Fruit fly (Drosophila melanogaster) whole organism, prepupa: ENCODE results near the gene Rh5.

ENCODE experiments used
- CG10631 ChIP-seq: fragments of 200-800 bp; sonication (Bioruptor generic); optimal IDR thresholded peaks from 2 replicates; lab custom pipeline; 2016; ENCODE audit warnings: missing biosample characterization, missing genetic modification characterization
- CG10669 ChIP-seq: fragments of 200-800 bp; sonication (Bioruptor generic); optimal IDR thresholded peaks from 3 replicates; lab custom pipeline; 2018; ENCODE audit warnings: missing biosample characterization, mild to moderate bottlenecking, missing genetic modification characterization, moderate library complexity
- CG11294 ChIP-seq: fragments of 200-800 bp; sonication (Bioruptor generic); IDR thresholded peaks from 2 replicates; pipeline ENCODE4 v1.3.6; 2022; ENCODE audit warnings: missing biosample characterization, missing genetic modification characterization
- CG11902 ChIP-seq: fragments of 200-800 bp; sonication (Bioruptor generic); optimal IDR thresholded peaks from 3 replicates; lab custom pipeline; 2016; ENCODE audit warnings: missing biosample characterization, missing genetic modification characterization
- CG1621 ChIP-seq: fragments of 200-800 bp; sonication (Bioruptor generic); optimal IDR thresholded peaks from 3 replicates; lab custom pipeline; 2018; ENCODE audit warnings: missing biosample characterization, mild to moderate bottlenecking, missing genetic modification characterization
- CG32006 ChIP-seq: fragments of 200-800 bp; sonication (Bioruptor generic); optimal IDR thresholded peaks from 3 replicates; lab custom pipeline; 2017; ENCODE audit warnings: missing biosample characterization, mild to moderate bottlenecking, missing genetic modification characterization
- CG3919 ChIP-seq: fragments of 200-800 bp; sonication (Bioruptor generic); optimal IDR thresholded peaks from 3 replicates; lab custom pipeline; 2016; ENCODE audit warnings: missing biosample characterization, missing genetic modification characterization
- CG4318 ChIP-seq: fragments of 200-800 bp; sonication (Bioruptor generic); optimal IDR thresholded peaks from 3 replicates; lab custom pipeline; 2017; ENCODE audit warnings: missing biosample characterization, mild to moderate bottlenecking, missing genetic modification characterization
- CG6792 ChIP-seq: fragments of 200-800 bp; sonication (Bioruptor generic); optimal IDR thresholded peaks from 3 replicates; lab custom pipeline; 2016; ENCODE audit warnings: missing biosample characterization, missing genetic modification characterization
- CG6854 ChIP-seq: fragments of 200-800 bp; sonication (Bioruptor generic); optimal IDR thresholded peaks from 2 replicates; lab custom pipeline; 2017; ENCODE audit warnings: missing biosample characterization, mild to moderate bottlenecking, missing genetic modification characterization
- CG8119 ChIP-seq: fragments of 200-800 bp; sonication (Bioruptor generic); IDR thresholded peaks from 3 replicates; pipeline ENCODE4 v1.3.6; 2022; ENCODE audit warnings: missing biosample characterization, missing genetic modification characterization
- CG8632 ChIP-seq: fragments of 200-800 bp; sonication (Bioruptor generic); optimal IDR thresholded peaks from 3 replicates; lab custom pipeline; 2016; ENCODE audit warnings: missing biosample characterization, missing genetic modification characterization
- CG9139 ChIP-seq: fragments of 200-800 bp; sonication (Bioruptor generic); optimal IDR thresholded peaks from 3 replicates; lab custom pipeline; 2017; ENCODE audit warnings: missing biosample characterization, mild to moderate bottlenecking, missing genetic modification characterization
- Eip78C ChIP-seq: fragments of 200-800 bp; sonication (Bioruptor generic); peaks from one replicate; lab custom pipeline; 2016; ENCODE audit warnings: missing biosample characterization, missing genetic modification characterization
- Ets96B ChIP-seq: fragments of 200-800 bp; optimal IDR thresholded peaks from 2 replicates; lab custom pipeline; 2019; ENCODE audit warnings: missing biosample characterization, mild to moderate bottlenecking, missing genetic modification characterization, moderate library complexity
- Gug ChIP-seq: fragments of 200-800 bp; sonication (Bioruptor generic); IDR thresholded peaks from 2 replicates; pipeline ENCODE4 v1.3.6; 2022; ENCODE audit warnings: missing biosample characterization, missing genetic modification characterization
- Hr38 ChIP-seq: sonication (Bioruptor generic); optimal IDR thresholded peaks from 2 replicates; lab custom pipeline; 2016; ENCODE audit warnings: missing biosample characterization, missing genetic modification characterization
- Hr39 ChIP-seq: fragments of 200-800 bp; sonication (Bioruptor generic); optimal IDR thresholded peaks from 2 replicates; lab custom pipeline; 2016; ENCODE audit warnings: missing biosample characterization, missing genetic modification characterization
- Hr4 ChIP-seq: fragments of 200-800 bp; sonication (Bioruptor generic); optimal IDR thresholded peaks from 3 replicates; lab custom pipeline; 2016; ENCODE audit warnings: missing biosample characterization, missing genetic modification characterization
- Met ChIP-seq: fragments of 200-800 bp; sonication (Bioruptor generic); optimal IDR thresholded peaks from 3 replicates; lab custom pipeline; 2016; ENCODE audit warnings: missing biosample characterization, missing genetic modification characterization
- Smox ChIP-seq: fragments of 200-800 bp; sonication (Bioruptor generic); optimal IDR thresholded peaks from 3 replicates; lab custom pipeline; 2016; ENCODE audit warnings: missing biosample characterization, missing genetic modification characterization
- Sox14 ChIP-seq: fragments of 200-800 bp; sonication (Bioruptor generic); optimal IDR thresholded peaks from 3 replicates; lab custom pipeline; 2016; ENCODE audit warnings: missing biosample characterization, missing genetic modification characterization
- achi ChIP-seq: fragments of 200-800 bp; sonication (Bioruptor generic); optimal IDR thresholded peaks from 3 replicates; lab custom pipeline; 2016; ENCODE audit warnings: missing biosample characterization, missing genetic modification characterization
- cyc ChIP-seq: fragments of 200-800 bp; sonication (Bioruptor generic); optimal IDR thresholded peaks from 3 replicates; lab custom pipeline; 2016; ENCODE audit warnings: missing biosample characterization, missing genetic modification characterization
- dsx ChIP-seq: fragments of 200-800 bp; optimal IDR thresholded peaks from 3 replicates; lab custom pipeline; 2019; ENCODE audit warnings: missing biosample characterization, mild to moderate bottlenecking, missing genetic modification characterization, moderate library complexity; ENCODE audit not compliant: poor library complexity, severe bottlenecking
- eg ChIP-seq: fragments of 200-800 bp; sonication (Bioruptor generic); IDR thresholded peaks from 3 replicates; pipeline ENCODE4 v1.3.6; 2022; ENCODE audit warnings: missing biosample characterization, missing genetic modification characterization
- esn ChIP-seq: fragments of 200-800 bp; sonication (Bioruptor generic); optimal IDR thresholded peaks from 2 replicates; lab custom pipeline; 2016; ENCODE audit warnings: missing biosample characterization, mild to moderate bottlenecking, missing genetic modification characterization, moderate library complexity
- fd85E ChIP-seq: fragments of 200-800 bp; sonication (Bioruptor generic); optimal IDR thresholded peaks from 3 replicates; lab custom pipeline; 2016; ENCODE audit warnings: missing biosample characterization, missing genetic modification characterization
- fkh ChIP-seq: fragments of 200-800 bp; sonication (Bioruptor generic); optimal IDR thresholded peaks from 3 replicates; lab custom pipeline; 2017; ENCODE audit warnings: missing biosample characterization, mild to moderate bottlenecking, missing genetic modification characterization, moderate library complexity
- net ChIP-seq: fragments of 200-800 bp; sonication (Bioruptor generic); optimal IDR thresholded peaks from 3 replicates; lab custom pipeline; 2016; ENCODE audit warnings: missing biosample characterization, missing genetic modification characterization
- salr ChIP-seq, 2 experiments: fragments of 200-800 bp; sonication (Bioruptor generic); optimal IDR thresholded peaks; 3 replicates each; lab custom pipeline; 2016 to 2018; ENCODE audit warnings: missing biosample characterization in 2 of 2, missing genetic modification characterization in 2 of 2, mild to moderate bottlenecking in 1 of 2
- spab ChIP-seq: fragments of 200-800 bp; sonication (Bioruptor generic); optimal IDR thresholded peaks from 2 replicates; lab custom pipeline; 2017; ENCODE audit warnings: missing biosample characterization, mild to moderate bottlenecking, missing genetic modification characterization, missing genetic modification reagents
- ss ChIP-seq, 2 experiments: fragments of 200-800 bp; sonication (Bioruptor generic); optimal IDR thresholded peaks; 2 replicates in 1 of 2; 3 replicates in 1 of 2; lab custom pipeline; 2017 to 2018; ENCODE audit warnings: mild to moderate bottlenecking in 2 of 2, missing biosample characterization in 2 of 2, missing genetic modification characterization in 2 of 2, moderate library complexity in 1 of 2
- topi ChIP-seq: fragments of 200-800 bp; sonication (Bioruptor generic); optimal IDR thresholded peaks from 3 replicates; lab custom pipeline; 2016; ENCODE audit warnings: missing biosample characterization, missing genetic modification characterization
- vri ChIP-seq: fragments of 200-800 bp; sonication (Bioruptor generic); optimal IDR thresholded peaks from 3 replicates; lab custom pipeline; 2016; ENCODE audit warnings: missing biosample characterization, mild to moderate bottlenecking, missing genetic modification characterization

The Rh5 gene

DNA sequence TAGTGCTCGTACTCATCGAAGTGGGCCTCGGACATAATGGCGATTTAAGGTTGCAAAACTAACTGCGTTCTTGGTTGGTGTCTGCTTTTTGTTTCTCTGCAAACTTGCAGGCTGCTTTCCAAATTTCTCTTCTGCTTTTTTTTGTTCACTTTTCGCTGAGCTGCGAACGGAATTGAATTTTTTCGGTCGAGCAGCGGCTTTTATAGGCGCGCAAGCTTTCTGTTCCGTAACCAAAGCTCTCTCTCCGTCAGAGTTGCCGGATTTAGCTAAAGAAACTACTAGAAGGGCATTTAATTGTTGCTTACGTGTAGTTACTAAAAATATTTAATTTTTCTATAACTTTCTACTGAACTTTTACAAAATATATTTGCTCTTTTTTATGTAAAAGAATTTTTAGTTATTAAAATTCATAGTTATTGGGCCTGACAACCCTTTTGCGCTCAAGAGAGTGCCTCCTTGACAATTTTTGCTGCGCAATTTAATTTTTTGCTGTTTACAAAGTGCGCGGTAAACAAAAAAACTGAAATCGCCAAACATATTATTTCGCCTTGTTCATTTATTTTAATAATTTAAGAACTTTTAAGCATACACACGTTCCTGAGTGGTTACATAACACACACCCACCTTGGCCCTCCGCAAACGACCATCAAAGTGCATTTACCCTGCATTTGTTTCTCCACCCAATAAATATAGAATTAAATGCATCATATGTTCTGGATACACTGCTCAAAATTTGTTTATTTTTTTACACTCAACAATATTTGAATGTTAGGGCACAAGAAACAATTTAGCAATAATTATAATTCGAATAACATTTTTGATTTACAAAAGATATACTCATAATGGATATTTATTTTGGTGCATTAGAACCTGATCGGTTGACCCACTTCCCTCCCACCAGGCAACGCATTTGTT is 38.2 kb downstream of the Rh5 start, which contains the start of gene CG6770 (continued):
- TF ChIP-seq Gug (GFP tag; lab: Robert Waterston, UW) (peak; percentile 76), CG4318 (GFP tag; lab: Kevin White, UChicago) (peak; percentile 38), CG9139 (GFP tag; lab: Kevin White, UChicago) (peak; percentile 72), CG32006 (peak; percentile 83), cyc (GFP tag; lab: Kevin White, UChicago) (peak; percentile 80), vri (GFP tag; lab: Kevin White, UChicago) (peak; percentile 87), Ets96B (tag; lab: Kevin White, UChicago) (peak; percentile 85), salr (GFP tag; optimal IDR thresholded peaks at IDR 0.05; lab: Kevin White, UChicago) (peak; percentile 28 to 76), spab (GFP tag; lab: Kevin White, UChicago) (peak; percentile 78), Hr4 (GFP tag; lab: Kevin White, UChicago) (peak; percentile 85)

dm6 chr2L:12046856-12047230 is 38.9 kb downstream of the Rh5 start:
- peak; percentile 30 for TF ChIP-seq Hr4 (GFP tag; lab: Kevin White, UChicago)
- no peak for TF ChIP-seq CG3919 (GFP tag; lab: Kevin White, UChicago)
- no peak for TF ChIP-seq CG32006
- TF ChIP-seq CG11902 (GFP tag; lab: Kevin White, UChicago) = no peak
- TF ChIP-seq, all 60 proteins: peak for 1

DNA sequence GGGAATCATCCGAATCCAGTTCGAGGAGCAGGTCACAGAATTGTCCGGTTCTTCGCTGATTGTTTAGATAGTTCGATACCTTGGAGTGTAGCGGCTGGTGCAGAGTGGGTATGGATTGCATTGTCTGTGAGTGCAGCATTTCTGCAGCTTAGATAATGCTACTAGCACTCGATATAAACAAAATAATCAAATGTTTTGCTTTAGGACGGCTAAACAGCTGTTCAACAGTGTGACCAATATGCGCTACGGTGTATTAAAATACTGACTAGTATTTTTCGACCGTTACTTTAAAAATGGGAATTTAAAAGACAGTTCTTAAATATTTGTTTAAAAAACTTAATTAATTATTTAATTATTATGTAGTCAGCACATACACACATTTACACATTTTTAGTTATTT is 40.8 kb downstream of the Rh5 start, which contains the start of gene Plzf:
Gene Plzf (minus strand): TSS at position 196 of the 400 bp plus-strand sequence.
- TF ChIP-seq esn = no peak
- no peak for TF ChIP-seq CG6792
- TF ChIP-seq CG8119 (GFP tag; lab: Robert Waterston, UW) = no peak
- no peak for TF ChIP-seq CG10631 (GFP tag; lab: Kevin White, UChicago)
- TF ChIP-seq Hr38 (GFP tag; lab: Kevin White, UChicago) = no peak

dm6 chr2L:12049133-12049532 is 41.2 kb downstream of the Rh5 start, which contains the start of gene PLCXD:
PLCXD (plus strand) TSS chr2L:12049418.
- TF ChIP-seq fkh (peak; percentile 32), CG11294 (no peak), ss (GFP tag; optimal IDR thresholded peaks at IDR 0.05; lab: Kevin White, UChicago) (no peak)
- TF ChIP-seq, all 60 proteins: peak for 1

dm6 chr2L:12053365-12053764 is 45.4 kb downstream of the Rh5 start:
- TF ChIP-seq topi (no peak), CG1621 (no peak), cyc (GFP tag; lab: Kevin White, UChicago) (no peak), Smox (GFP tag; lab: Kevin White, UChicago) (no peak), achi (GFP tag; lab: Kevin White, UChicago) (no peak), dsx (GFP tag; lab: Kevin White, UChicago) (no peak), CG10669 (GFP tag; lab: Kevin White, UChicago) (no peak), fd85E (GFP tag; lab: Kevin White, UChicago) (no peak), Hr39 (GFP tag; lab: Kevin White, UChicago) (no peak), Gug (GFP tag; lab: Robert Waterston, UW) (no peak), CG6854 (GFP tag; lab: Kevin White, UChicago) (no peak), Hr4 (GFP tag; lab: Kevin White, UChicago) (no peak), Eip78C (GFP tag; lab: Kevin White, UChicago) (no peak), net (GFP tag; lab: Kevin White, UChicago) (no peak), Sox14 (GFP tag; lab: Kevin White, UChicago) (no peak), CG32006 (no peak), Met (no peak), CG6792 (no peak), CG8632 (GFP tag; lab: Kevin White, UChicago) (no peak), eg (no peak)
